Worm (Caenorhabditis elegans) whole organism, midembryonic: ENCODE measurements around the gene T28A11.2.

Source experiments
- T22C8.4 ChIP-seq: fragments of 200-800 bp; sonication (Bioruptor generic); IDR thresholded peaks from 2 replicates; pipeline ENCODE4 v1.3.6; 2022; ENCODE audit warnings: missing genetic modification characterization, missing compliant biosample characterization
- cog-1 ChIP-seq: sonication (generic microtip); optimal IDR thresholded peaks from 2 replicates; lab custom pipeline; 2016; ENCODE audit warnings: missing genetic modification characterization, missing compliant biosample characterization
- flt-1 ChIP-seq: fragments of 200-800 bp; sonication (Bioruptor generic); IDR thresholded peaks from 2 replicates; pipeline ENCODE4 v1.3.6; 2022; ENCODE audit warnings: missing genetic modification characterization, missing compliant biosample characterization
- klf-2 ChIP-seq: fragments of 200-800 bp; sonication (Bioruptor generic); conservative IDR thresholded peaks from 2 replicates; pipeline ENCODE4 v1.3.6; 2022; ENCODE audit warnings: missing genetic modification reagents, missing genetic modification characterization, missing compliant biosample characterization
- med-1 ChIP-seq: sonication (generic microtip); optimal IDR thresholded peaks from 2 replicates; lab custom pipeline; 2017; ENCODE audit warnings: missing genetic modification characterization, mild to moderate bottlenecking, missing compliant biosample characterization, antibody characterized with exemption, missing genetic modification reagents; ENCODE audit not compliant: insufficient read depth
- ref-1 ChIP-seq: fragments of 200-800 bp; sonication (Bioruptor generic); conservative IDR thresholded peaks from 2 replicates; pipeline ENCODE4 v1.3.6; 2022; ENCODE audit warnings: missing genetic modification reagents, missing genetic modification characterization, missing compliant biosample characterization
- tab-1 ChIP-seq: fragments of 200-800 bp; sonication (Bioruptor generic); IDR thresholded peaks from 2 replicates; pipeline ENCODE4 v1.3.6; 2022; ENCODE audit warnings: missing genetic modification characterization, missing compliant biosample characterization
- ztf-23 ChIP-seq: fragments of 200-800 bp; sonication (Bioruptor generic); IDR thresholded peaks from 2 replicates; pipeline ENCODE4 v1.3.6; 2022; ENCODE audit warnings: missing genetic modification reagents, missing genetic modification characterization, missing compliant biosample characterization
- ztf-29 ChIP-seq: fragments of 200-800 bp; sonication (Bioruptor generic); IDR thresholded peaks from 2 replicates; pipeline ENCODE4 v1.3.6; 2022; ENCODE audit warnings: missing genetic modification reagents, missing genetic modification characterization, missing compliant biosample characterization

Gene T28A11.2

DNA sequence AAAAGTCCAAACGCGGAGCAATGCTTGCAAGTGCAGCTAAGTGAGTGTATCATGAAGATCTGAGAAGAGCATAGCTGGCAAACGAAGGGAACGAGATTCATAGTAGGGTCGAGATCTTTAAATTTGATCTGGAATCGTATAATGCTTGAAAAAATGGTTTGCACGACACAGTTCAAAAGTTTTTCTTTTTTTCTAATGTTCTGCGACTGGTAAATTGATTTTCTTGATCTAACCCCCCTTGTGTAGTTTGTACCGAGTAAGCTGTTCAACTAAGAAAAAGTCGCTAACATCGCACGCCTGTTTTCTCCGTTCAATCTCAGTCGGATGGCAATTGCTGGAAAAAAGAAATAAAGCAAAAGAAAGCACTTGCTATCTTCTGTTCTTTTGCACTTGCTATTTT, 40.3 kb downstream of the T28A11.2 start, which contains the start of gene C17B7.14:
TSS of gene C17B7.14 (minus strand) at position 101 of the 400 bp plus-strand sequence.
- TF ChIP-seq ref-1 (no peak), ztf-29 (GFP tag; lab: Robert Waterston, UW) (no peak), T22C8.4 (GFP tag; lab: Robert Waterston, UW) (no peak), med-1 (GFP tag; lab: Kevin White, UChicago) (no peak), cog-1 (tag; lab: Kevin White, UChicago) (no peak), ztf-23 (GFP tag; lab: Robert Waterston, UW) (no peak), klf-2 (GFP tag; lab: Robert Waterston, UW) (no peak), tab-1 (GFP tag; lab: Robert Waterston, UW) (no peak), flt-1 (no peak)

DNA sequence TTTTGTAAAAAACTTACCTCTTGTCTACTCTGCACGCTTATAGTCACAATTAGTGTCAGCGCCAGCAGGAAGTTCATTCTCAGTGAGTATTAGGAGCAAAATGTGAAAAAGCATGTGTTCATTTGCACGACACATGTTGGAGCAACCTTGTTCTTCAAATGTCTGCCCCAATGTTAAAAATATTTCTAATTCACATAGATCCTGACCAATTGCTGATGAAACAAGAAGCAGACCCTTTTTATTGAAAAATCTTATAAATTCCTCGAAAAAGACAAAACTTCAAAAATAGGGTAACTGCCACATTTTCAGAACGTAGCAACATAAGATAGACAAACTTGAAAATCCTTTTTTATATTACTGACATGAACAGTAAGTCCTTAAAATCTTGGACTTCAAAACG, 44.0 kb downstream of the T28A11.2 start, which contains the start of gene C17B7.8:
TSS of gene C17B7.8 (minus strand) at position 101 of the 400 bp plus-strand sequence.
- TF ChIP-seq cog-1 (tag; lab: Kevin White, UChicago), result no peak
